Worm (Caenorhabditis elegans) whole organism, late embryonic: ENCODE data around the gene Y6E2A.10.

Experiments
- Y22D7AL.16 ChIP-seq: sonication (generic microtip); optimal IDR thresholded peaks from 2 replicates; lab custom pipeline; 2016; ENCODE audit warnings: missing genetic modification characterization, missing compliant biosample characterization
- ama-1 ChIP-seq: fragments of 150-350 bp; optimal IDR thresholded peaks from 2 replicates; lab custom pipeline; 2014
- ceh-14 ChIP-seq: sonication (generic microtip); optimal IDR thresholded peaks from 2 replicates; lab custom pipeline; 2016; ENCODE audit warnings: missing genotype, missing genetic modification characterization, missing compliant biosample characterization
- ceh-22 ChIP-seq: sonication (generic microtip); optimal IDR thresholded peaks from 2 replicates; lab custom pipeline; 2017; ENCODE audit warnings: missing biosample characterization, missing genetic modification characterization
- ceh-45 ChIP-seq: fragments of 200-800 bp; sonication (Bioruptor generic); IDR thresholded peaks from 2 replicates; pipeline ENCODE4 v1.3.6; 2022; ENCODE audit warnings: missing genetic modification reagents, missing genetic modification characterization, missing compliant biosample characterization
- dmd-4 ChIP-seq: sonication (generic microtip); optimal IDR thresholded peaks from 2 replicates; lab custom pipeline; 2016; ENCODE audit warnings: borderline replicate concordance, missing genetic modification characterization, missing compliant biosample characterization
- eyg-1 ChIP-seq: sonication (generic microtip); optimal IDR thresholded peaks from 2 replicates; lab custom pipeline; 2016; ENCODE audit warnings: missing genotype, missing genetic modification characterization, missing compliant biosample characterization
- fkh-10 ChIP-seq: fragments of 150-350 bp; optimal IDR thresholded peaks from 2 replicates; lab custom pipeline; 2014; ENCODE audit warnings: missing biosample characterization, missing genetic modification reagents, missing genetic modification characterization
- hlh-15 ChIP-seq: sonication (generic microtip); optimal IDR thresholded peaks from 2 replicates; lab custom pipeline; 2016; ENCODE audit warnings: missing genetic modification characterization, missing compliant biosample characterization
- npax-4 ChIP-seq: sonication (generic microtip); optimal IDR thresholded peaks from 2 replicates; lab custom pipeline; 2016; ENCODE audit warnings: missing genetic modification characterization, missing compliant biosample characterization
- odd-2 ChIP-seq: sonication (generic microtip); optimal IDR thresholded peaks from 2 replicates; lab custom pipeline; 2017; ENCODE audit warnings: antibody characterized with exemption, mild to moderate bottlenecking, missing genetic modification characterization, missing compliant biosample characterization
- rnt-1 ChIP-seq: sonication (generic microtip); optimal IDR thresholded peaks from 2 replicates; lab custom pipeline; 2016; ENCODE audit warnings: missing genetic modification characterization, missing compliant biosample characterization
- unc-3 ChIP-seq, 2 experiments: fragments of 200-800 bp in 1 of 2; sonication (Bioruptor generic) in 1 of 2; sonication (generic microtip) in 1 of 2; conservative IDR thresholded peaks in 1 of 2; optimal IDR thresholded peaks in 1 of 2; 2 replicates each; pipeline versions ENCODE4 v1.3.6 to Lab custom; 2016 to 2022; ENCODE audit warnings: missing compliant biosample characterization in 2 of 2, missing genetic modification characterization in 2 of 2, missing genetic modification reagents in 1 of 2

DNA sequence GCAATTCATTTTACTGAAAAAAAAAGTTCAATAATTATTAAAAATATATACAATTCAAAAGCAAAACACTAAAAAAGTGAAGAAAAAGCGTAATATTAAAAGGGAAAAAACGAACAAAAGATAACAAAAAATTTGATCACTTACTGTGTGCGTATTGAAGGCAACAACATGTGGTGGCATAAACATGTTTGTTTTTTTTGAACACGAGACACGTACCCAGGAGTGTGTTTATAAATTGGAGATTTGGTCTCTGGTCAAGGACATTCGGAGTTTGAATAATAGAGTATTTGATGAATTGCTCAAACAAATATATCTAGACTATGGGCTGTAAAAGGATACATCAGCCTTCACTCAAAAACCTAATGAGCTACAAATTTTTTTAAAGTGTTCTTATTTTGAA is 14.7 kb downstream of the Y6E2A.10 start:
- TF ChIP-seq ama-1 (no peak), fkh-10 (GFP tag; lab: Kevin White, UChicago) (no peak), ceh-45 (GFP tag; lab: Robert Waterston, UW) (no peak), ceh-22 (no peak), eyg-1 (tag; lab: Kevin White, UChicago) (no peak), Y22D7AL.16 (tag; lab: Kevin White, UChicago) (no peak), unc-3 (GFP tag; conservative IDR thresholded peaks at IDR 0.05; lab: Robert Waterston, UW) (no peak), unc-3 (tag; optimal IDR thresholded peaks at IDR 0.05; lab: Kevin White, UChicago) (no peak), ceh-14 (tag; lab: Kevin White, UChicago) (no peak), rnt-1 (tag; lab: Kevin White, UChicago) (no peak), dmd-4 (no peak), odd-2 (tag; lab: Kevin White, UChicago) (no peak), npax-4 (tag; lab: Kevin White, UChicago) (no peak), hlh-15 (no peak)
